Worm (Caenorhabditis elegans) whole organism, L2 larva: Measurements from ENCODE around the gene F44E2.6.

Source experiments
- R02D3.7 ChIP-seq: fragments of 150-350 bp; optimal IDR thresholded peaks from 2 replicates; lab custom pipeline; 2014; ENCODE audit warnings: missing biosample characterization, missing genetic modification characterization
- ZK546.5 ChIP-seq: sonication (generic microtip); optimal IDR thresholded peaks from 2 replicates; lab custom pipeline; 2017; ENCODE audit warnings: missing biosample characterization, missing genetic modification characterization
- nhr-12 ChIP-seq: fragments of 150-350 bp; optimal IDR thresholded peaks from 2 replicates; lab custom pipeline; 2014; ENCODE audit warnings: missing biosample characterization, missing genetic modification characterization
- snpc-4 ChIP-seq: fragments of 150-350 bp; optimal IDR thresholded peaks from 2 replicates; lab custom pipeline; 2014; ENCODE audit warnings: missing biosample characterization, missing genetic modification characterization
- ztf-4 ChIP-seq: fragments of 150-350 bp; optimal IDR thresholded peaks from 2 replicates; lab custom pipeline; 2014; ENCODE audit warnings: missing biosample characterization, missing genetic modification characterization

- TF ChIP-seq R02D3.7 (tag; lab: Kevin White, UChicago) (no peak), snpc-4 (tag; lab: Kevin White, UChicago) (no peak), nhr-12 (no peak), ZK546.5 (tag; lab: Kevin White, UChicago) (no peak), ztf-4 (tag; lab: Kevin White, UChicago) (no peak)
These were observed 4.5 kb upstream of the F44E2.6 start, which contains the start of gene F44E2.8 for ce11 chrIII:8849507-8849906.
